Fruit fly (Drosophila melanogaster) whole organism, embryonic: ENCODE results near the gene Col4a1.

ENCODE experiments used
- Abd-B ChIP-seq: fragments of 200-800 bp; sonication (Bioruptor generic); optimal IDR thresholded peaks from 2 replicates; lab custom pipeline; 2018; ENCODE audit warnings: missing biosample characterization, mild to moderate bottlenecking, missing genetic modification characterization, moderate library complexity
- Atf6 ChIP-seq: fragments of 200-800 bp; sonication (Bioruptor generic); IDR thresholded peaks from 2 replicates; pipeline ENCODE4 v1.3.6; 2022; ENCODE audit warnings: missing biosample characterization, missing genetic modification characterization
- CG10267 ChIP-seq: fragments of 200-800 bp; sonication (Bioruptor generic); optimal IDR thresholded peaks from 2 replicates; lab custom pipeline; 2018; ENCODE audit warnings: missing biosample characterization, mild to moderate bottlenecking, missing genetic modification characterization, moderate library complexity
- CG11504 ChIP-seq: fragments of 200-800 bp; sonication (Bioruptor generic); optimal IDR thresholded peaks from 3 replicates; lab custom pipeline; 2019; ENCODE audit warnings: missing biosample characterization, mild to moderate bottlenecking, missing genetic modification characterization, moderate library complexity
- CG12299 ChIP-seq: fragments of 200-800 bp; sonication (Bioruptor generic); optimal IDR thresholded peaks from 2 replicates; lab custom pipeline; 2018; ENCODE audit warnings: missing biosample characterization, mild to moderate bottlenecking, missing genetic modification characterization
- CG14050 ChIP-seq: fragments of 200-800 bp; sonication (Bioruptor generic); IDR thresholded peaks from 3 replicates; pipeline ENCODE4 v1.3.6; 2022; ENCODE audit warnings: missing biosample characterization, missing genetic modification characterization
- CG14965 ChIP-seq: fragments of 200-800 bp; sonication (Bioruptor generic); optimal IDR thresholded peaks from 2 replicates; lab custom pipeline; 2016; ENCODE audit warnings: missing biosample characterization, missing genetic modification characterization, borderline replicate concordance
- CG17802 ChIP-seq: fragments of 200-800 bp; sonication (Bioruptor generic); optimal IDR thresholded peaks from 2 replicates; lab custom pipeline; 2018; ENCODE audit warnings: missing biosample characterization, mild to moderate bottlenecking, missing genetic modification characterization, moderate library complexity
- CG2116 ChIP-seq: fragments of 200-800 bp; sonication (Bioruptor generic); optimal IDR thresholded peaks from 3 replicates; lab custom pipeline; 2018; ENCODE audit warnings: missing biosample characterization, mild to moderate bottlenecking, missing genetic modification characterization
- CG2120 ChIP-seq: fragments of 200-800 bp; sonication (Bioruptor generic); optimal IDR thresholded peaks from 3 replicates; lab custom pipeline; 2016; ENCODE audit warnings: missing biosample characterization, missing genetic modification characterization
- CG6791 ChIP-seq: fragments of 200-800 bp; sonication (Bioruptor generic); IDR thresholded peaks from 3 replicates; pipeline ENCODE4 v1.3.6; 2022; ENCODE audit warnings: missing biosample characterization, missing genetic modification characterization; ENCODE audit not compliant: partially characterized antibody
- CG9437 ChIP-seq: fragments of 200-800 bp; sonication (Bioruptor generic); optimal IDR thresholded peaks from 2 replicates; lab custom pipeline; 2018; ENCODE audit warnings: missing biosample characterization, mild to moderate bottlenecking, missing genetic modification characterization
- CG9727 ChIP-seq: fragments of 200-800 bp; sonication (Bioruptor generic); optimal IDR thresholded peaks from 3 replicates; lab custom pipeline; 2017; ENCODE audit warnings: missing biosample characterization, mild to moderate bottlenecking, missing genetic modification characterization
- Camta ChIP-seq: fragments of 200-800 bp; sonication (Bioruptor generic); optimal IDR thresholded peaks from 2 replicates; lab custom pipeline; 2016; ENCODE audit warnings: missing biosample characterization, missing genetic modification characterization
- Dbx ChIP-seq: fragments of 200-800 bp; sonication (Bioruptor generic); IDR thresholded peaks from 3 replicates; pipeline ENCODE4 v1.3.6; 2022; ENCODE audit warnings: missing biosample characterization, missing genetic modification characterization
- Dip2 ChIP-seq: fragments of 200-800 bp; sonication (Bioruptor generic); IDR thresholded peaks from 2 replicates; pipeline ENCODE4 v1.3.6; 2022; ENCODE audit warnings: missing biosample characterization, missing genetic modification characterization
- Dll ChIP-seq: fragments of 200-800 bp; sonication (Bioruptor generic); IDR thresholded peaks from 4 replicates; pipeline ENCODE4 v1.3.6; 2022; ENCODE audit warnings: missing biosample characterization, missing genetic modification characterization; ENCODE audit not compliant: partially characterized antibody
- Gsc ChIP-seq: fragments of 200-800 bp; sonication (Bioruptor generic); IDR thresholded peaks from 2 replicates; pipeline ENCODE4 v1.3.6; 2022; ENCODE audit warnings: missing biosample characterization, missing genetic modification characterization
- MBD-R2 ChIP-seq: fragments of 200-800 bp; sonication (Bioruptor generic); IDR thresholded peaks from 2 replicates; pipeline ENCODE4 v1.3.6; 2022; ENCODE audit warnings: missing biosample characterization, missing genetic modification characterization
- NFAT ChIP-seq: fragments of 200-800 bp; sonication (Bioruptor generic); IDR thresholded peaks from 2 replicates; pipeline ENCODE4 v1.3.6; 2022; ENCODE audit warnings: missing biosample characterization, missing genetic modification characterization
- Nf-YC ChIP-seq: fragments of 200-800 bp; optimal IDR thresholded peaks from 3 replicates; lab custom pipeline; 2019; ENCODE audit warnings: missing biosample characterization, mild to moderate bottlenecking, missing genetic modification characterization, moderate library complexity
- Opbp ChIP-seq: fragments of 200-800 bp; sonication (Bioruptor generic); IDR thresholded peaks from 3 replicates; pipeline ENCODE4 v1.3.6; 2022; ENCODE audit warnings: missing biosample characterization, missing genetic modification characterization; ENCODE audit not compliant: partially characterized antibody
- Rfx ChIP-seq: fragments of 200-800 bp; sonication (Bioruptor generic); IDR thresholded peaks from 2 replicates; pipeline ENCODE4 v1.3.6; 2022; ENCODE audit warnings: missing biosample characterization, missing genetic modification characterization
- Six4 ChIP-seq: fragments of 200-800 bp; sonication (Bioruptor generic); optimal IDR thresholded peaks from 2 replicates; lab custom pipeline; 2016; ENCODE audit warnings: missing biosample characterization, missing genetic modification characterization
- Sox102F ChIP-seq: fragments of 200-800 bp; sonication (Bioruptor generic); optimal IDR thresholded peaks from 2 replicates; lab custom pipeline; 2018; ENCODE audit warnings: missing biosample characterization, mild to moderate bottlenecking, missing genetic modification characterization, moderate library complexity
- Stat92E ChIP-seq, 3 experiments: fragments of >200 bp in 2 of 3; fragments of 200-800 bp in 1 of 3; sonication (Bioruptor generic) in 1 of 3; optimal IDR thresholded peaks; 2 replicates each; lab custom pipeline; 2017 to 2019; ENCODE audit warnings: missing biosample characterization in 3 of 3, missing genetic modification characterization in 3 of 3, mild to moderate bottlenecking in 1 of 3, moderate library complexity in 1 of 3
- Xrp1 ChIP-seq: fragments of 200-800 bp; sonication (Bioruptor generic); IDR thresholded peaks from 2 replicates; pipeline ENCODE4 v1.3.6; 2022; ENCODE audit warnings: missing biosample characterization, missing genetic modification characterization
- ato ChIP-seq: fragments of 200-800 bp; sonication (Bioruptor generic); IDR thresholded peaks from 2 replicates; pipeline ENCODE4 v1.3.6; 2022; ENCODE audit warnings: missing biosample characterization, missing genetic modification characterization; ENCODE audit not compliant: partially characterized antibody
- btn ChIP-seq: fragments of 200-800 bp; sonication (Bioruptor generic); optimal IDR thresholded peaks from 2 replicates; lab custom pipeline; 2016; ENCODE audit warnings: missing biosample characterization, missing genetic modification characterization
- cg ChIP-seq: fragments of 200-800 bp; sonication (Bioruptor generic); optimal IDR thresholded peaks from 3 replicates; lab custom pipeline; 2019; ENCODE audit warnings: missing biosample characterization, mild to moderate bottlenecking, missing genetic modification characterization, moderate library complexity
- croc ChIP-seq: fragments of 200-800 bp; sonication (Bioruptor generic); conservative IDR thresholded peaks from 3 replicates; pipeline ENCODE4 v1.3.6; 2022; ENCODE audit warnings: missing biosample characterization, missing genetic modification characterization
- dan ChIP-seq: fragments of 200-800 bp; sonication (Bioruptor generic); IDR thresholded peaks from 2 replicates; pipeline ENCODE4 v1.3.6; 2022; ENCODE audit warnings: missing biosample characterization, missing genetic modification characterization
- dpn ChIP-seq, 2 experiments: fragments of 200-800 bp; sonication (Bioruptor generic); optimal IDR thresholded peaks; 3 replicates each; lab custom pipeline; 2016; ENCODE audit warnings: missing biosample characterization in 2 of 2, missing genetic modification characterization in 2 of 2
- grau ChIP-seq: fragments of 200-800 bp; optimal IDR thresholded peaks from 3 replicates; lab custom pipeline; 2019; ENCODE audit warnings: missing biosample characterization, mild to moderate bottlenecking, missing genetic modification characterization, moderate library complexity
- gsb ChIP-seq: fragments of 200-800 bp; sonication (Bioruptor generic); IDR thresholded peaks from 2 replicates; pipeline ENCODE4 v1.3.6; 2022; ENCODE audit warnings: missing biosample characterization, missing genetic modification characterization
- gsb-n ChIP-seq: fragments of 200-800 bp; sonication (Bioruptor generic); optimal IDR thresholded peaks from 3 replicates; lab custom pipeline; 2018; ENCODE audit warnings: missing biosample characterization, mild to moderate bottlenecking, missing genetic modification characterization
- maf-S ChIP-seq: fragments of 200-800 bp; sonication (Bioruptor generic); optimal IDR thresholded peaks from 2 replicates; lab custom pipeline; 2016; ENCODE audit warnings: missing biosample characterization, missing genetic modification characterization
- org-1 ChIP-seq: fragments of 200-800 bp; sonication (Bioruptor generic); optimal IDR thresholded peaks from 2 replicates; lab custom pipeline; 2017; ENCODE audit warnings: missing biosample characterization, missing genetic modification characterization
- peb ChIP-seq: fragments of 200-800 bp; sonication (Bioruptor generic); IDR thresholded peaks from 2 replicates; pipeline ENCODE4 v1.3.6; 2022; ENCODE audit warnings: missing biosample characterization, missing genetic modification characterization
- pfk ChIP-seq: fragments of 200-800 bp; sonication (Bioruptor generic); optimal IDR thresholded peaks from 2 replicates; lab custom pipeline; 2018; ENCODE audit warnings: missing biosample characterization, mild to moderate bottlenecking, missing genetic modification characterization, moderate library complexity
- pho ChIP-seq: fragments of 200-800 bp; sonication (Bioruptor generic); optimal IDR thresholded peaks from 2 replicates; lab custom pipeline; 2016; ENCODE audit warnings: missing biosample characterization, missing genetic modification characterization
- pzg ChIP-seq: fragments of 200-800 bp; sonication (Bioruptor generic); optimal IDR thresholded peaks from 3 replicates; lab custom pipeline; 2018; ENCODE audit warnings: missing biosample characterization, mild to moderate bottlenecking, missing genetic modification characterization, moderate library complexity
- row ChIP-seq: fragments of 200-800 bp; sonication (Bioruptor generic); IDR thresholded peaks from 3 replicates; pipeline ENCODE4 v1.3.6; 2022; ENCODE audit warnings: missing biosample characterization, missing genetic modification characterization
- sd ChIP-seq: fragments of 200-800 bp; sonication (Bioruptor generic); optimal IDR thresholded peaks from 3 replicates; lab custom pipeline; 2018; ENCODE audit warnings: missing biosample characterization, mild to moderate bottlenecking, missing genetic modification characterization, moderate library complexity
- stwl ChIP-seq: fragments of 200-800 bp; sonication (Bioruptor generic); optimal IDR thresholded peaks from 3 replicates; lab custom pipeline; 2018; ENCODE audit warnings: missing biosample characterization, mild to moderate bottlenecking, missing genetic modification characterization, moderate library complexity
- sug ChIP-seq: fragments of 200-800 bp; optimal IDR thresholded peaks from 2 replicates; lab custom pipeline; 2019; ENCODE audit warnings: missing biosample characterization, mild to moderate bottlenecking, missing genetic modification characterization, moderate library complexity

Col4a1 gene

DNA sequence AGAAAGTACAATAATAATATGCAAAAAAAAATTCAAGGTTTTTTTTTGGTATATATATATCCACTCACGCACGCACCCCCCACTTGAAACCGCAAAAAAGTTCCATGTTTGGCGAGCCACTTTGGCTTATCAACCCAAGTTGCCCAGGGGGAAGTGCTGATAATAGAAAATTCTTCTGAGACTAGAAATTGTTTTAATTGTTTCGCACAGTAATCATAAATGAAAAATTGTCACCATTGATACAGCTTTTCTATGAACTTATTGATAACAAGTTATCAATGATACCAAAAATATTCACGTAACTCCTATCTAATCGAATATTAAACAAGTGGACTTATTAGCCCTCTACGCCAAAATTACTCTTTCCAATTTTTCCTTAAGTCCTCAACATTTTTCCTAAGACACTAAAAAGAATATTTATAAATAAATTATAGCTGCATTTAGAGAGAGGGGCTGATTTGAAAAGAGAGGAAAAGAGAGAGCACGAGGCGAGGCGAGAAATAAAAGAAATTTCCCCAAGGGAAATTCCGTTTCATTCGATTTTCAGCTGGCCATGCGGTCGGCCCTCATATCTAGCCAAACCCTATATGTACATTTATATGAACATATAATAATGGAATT is 30.7 kb upstream of the Col4a1 start (continued):
- peak; percentile 63 for TF ChIP-seq sd (tag; lab: Kevin White, UChicago)

DNA sequence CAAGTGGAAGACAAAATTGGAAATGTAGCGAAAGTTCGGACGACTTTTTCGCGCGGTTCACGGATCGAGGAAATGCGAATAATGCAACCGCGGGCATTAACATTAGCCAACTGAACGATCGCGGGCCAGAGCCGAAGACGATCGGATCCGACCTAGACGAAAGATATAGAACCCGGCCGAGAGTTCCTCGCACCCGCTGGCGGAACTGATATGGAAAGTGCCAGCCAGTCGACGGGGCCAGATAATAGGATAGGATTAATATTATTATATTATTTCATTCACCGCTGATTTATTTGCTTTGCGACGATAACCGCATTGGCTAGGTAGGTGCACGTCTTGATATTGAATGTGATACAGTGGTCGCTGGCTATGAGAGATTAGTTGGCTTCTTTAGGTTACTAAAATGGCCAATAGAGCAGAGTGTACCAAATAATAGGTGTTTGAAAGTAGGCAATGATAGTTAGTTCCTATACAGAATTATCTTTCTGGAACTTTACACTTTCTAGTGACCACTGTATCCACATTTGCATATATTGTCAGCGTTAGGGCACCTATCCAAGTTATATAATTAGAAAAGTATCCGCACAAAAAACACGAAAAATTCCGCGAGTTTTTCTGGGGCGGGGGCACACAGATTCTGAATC is 29.9 kb upstream of the Col4a1 start:
- TF ChIP-seq Gsc (GFP tag; lab: Robert Waterston, UW): 0 out of 2 replicates have a peak, but pooled peaks have one; percentile 33
- no peak for TF ChIP-seq cg (GFP tag; lab: Kevin White, UChicago)
- TF ChIP-seq Nf-YC (tag; lab: Kevin White, UChicago): peak; percentile 1
- peak; percentile 66 for TF ChIP-seq NFAT (GFP tag; lab: Robert Waterston, UW)
- peak; percentile 30 for TF ChIP-seq Camta (GFP tag; lab: Kevin White, UChicago)
- no peak for TF ChIP-seq Abd-B (GFP tag; lab: Kevin White, UChicago)
- TF ChIP-seq Xrp1 (GFP tag; lab: Robert Waterston, UW): peak; percentile 73
- TF ChIP-seq CG9437 (GFP tag; lab: Kevin White, UChicago): no peak
- no peak for TF ChIP-seq ato (GFP tag; lab: Robert Waterston, UW)
- TF ChIP-seq gsb (GFP tag; lab: Robert Waterston, UW): 0 out of 2 replicates have a peak, but pooled peaks have one; percentile 25
- peak; percentile 56 for TF ChIP-seq gsb-n (tag; lab: Kevin White, UChicago)
- peak; percentile 86 for TF ChIP-seq Rfx (GFP tag; lab: Robert Waterston, UW)
- TF ChIP-seq CG17802 (tag; lab: Kevin White, UChicago): no peak
- peak; percentile 10 for TF ChIP-seq CG10267 (tag; lab: Kevin White, UChicago)
- TF ChIP-seq Opbp: no peak
- no peak; the same call in 1 of the 3 replicates for TF ChIP-seq Dbx (GFP tag; lab: Robert Waterston, UW)
- peak; percentile 76 for TF ChIP-seq Sox102F (GFP tag; lab: Kevin White, UChicago)
- TF ChIP-seq dpn (GFP tag; optimal IDR thresholded peaks at IDR 0.05; lab: Kevin White, UChicago): peak; percentile 67 to 75
- TF ChIP-seq maf-S (GFP tag; lab: Kevin White, UChicago): peak; percentile 38
- TF ChIP-seq org-1: peak; percentile 14
- no peak for TF ChIP-seq Stat92E (GFP tag; optimal IDR thresholded peaks at IDR 0.05; lab: Kevin White, UChicago)
- TF ChIP-seq pho (GFP tag; lab: Kevin White, UChicago): peak; percentile 2
- no peak for TF ChIP-seq CG6791 (GFP tag; lab: Robert Waterston, UW)
- peak; percentile 80 for TF ChIP-seq row (GFP tag; lab: Robert Waterston, UW)
- TF ChIP-seq CG9727 (GFP tag; lab: Kevin White, UChicago): peak; percentile 67
- peak; percentile 48; the same call in 1 of the 2 replicates for TF ChIP-seq MBD-R2 (GFP tag; lab: Robert Waterston, UW)
- TF ChIP-seq pzg (GFP tag; lab: Kevin White, UChicago): no peak
- TF ChIP-seq CG14050 (GFP tag; lab: Robert Waterston, UW): 0 out of 3 replicates have a peak, but pooled peaks have one; percentile 22
- peak; percentile 70; the same call in 1 of the 2 replicates for TF ChIP-seq Atf6
- TF ChIP-seq Six4: peak; percentile 21
- peak; percentile 78 for TF ChIP-seq CG11504 (tag; lab: Kevin White, UChicago)
- peak; percentile 95 for TF ChIP-seq grau (tag; lab: Kevin White, UChicago)
- TF ChIP-seq CG12299 (tag; lab: Kevin White, UChicago): no peak
- TF ChIP-seq stwl (tag; lab: Kevin White, UChicago): no peak
- no peak for TF ChIP-seq Dll (GFP tag; lab: Robert Waterston, UW)
- no peak for TF ChIP-seq Dip2 (GFP tag; lab: Robert Waterston, UW)
- peak; percentile 77 for TF ChIP-seq CG2120 (GFP tag; lab: Kevin White, UChicago)
- no peak for TF ChIP-seq dan (GFP tag; lab: Robert Waterston, UW)
- TF ChIP-seq croc: peak; percentile 40; the same call in 1 of the 3 replicates
- TF ChIP-seq sug (tag; lab: Kevin White, UChicago): peak; percentile 26
- TF ChIP-seq pfk (GFP tag; lab: Kevin White, UChicago): no peak
- TF ChIP-seq peb: no peak
- TF ChIP-seq CG14965 (GFP tag; lab: Kevin White, UChicago): no peak
- TF ChIP-seq CG2116: no peak
- peak; percentile 75 for TF ChIP-seq btn (GFP tag; lab: Kevin White, UChicago)
